Fruit fly (Drosophila melanogaster) whole organism, embryonic: ENCODE results near the gene ihog.

Experiments used
- ATbp ChIP-seq: fragments of 200-800 bp; sonication (Bioruptor generic); optimal IDR thresholded peaks from 2 replicates; lab custom pipeline; 2017; ENCODE audit warnings: missing biosample characterization, mild to moderate bottlenecking, missing genetic modification characterization, missing genetic modification reagents
- Ada2b ChIP-seq: fragments of 200-800 bp; sonication (Bioruptor generic); IDR thresholded peaks from 2 replicates; pipeline ENCODE4 v1.3.6; 2022; ENCODE audit warnings: missing biosample characterization, missing genetic modification characterization
- B-H2 ChIP-seq: fragments of 200-800 bp; sonication (Bioruptor generic); optimal IDR thresholded peaks from 2 replicates; lab custom pipeline; 2018; ENCODE audit warnings: missing biosample characterization, mild to moderate bottlenecking, missing genetic modification characterization
- CG10274 ChIP-seq: fragments of 200-800 bp; sonication (Bioruptor generic); optimal IDR thresholded peaks from 3 replicates; lab custom pipeline; 2017; ENCODE audit warnings: missing biosample characterization, mild to moderate bottlenecking, missing genetic modification characterization
- CG11456 ChIP-seq: fragments of 200-800 bp; sonication (Bioruptor generic); IDR thresholded peaks from 3 replicates; pipeline ENCODE4 v1.3.6; 2022; ENCODE audit warnings: missing biosample characterization, missing genetic modification characterization
- CG12071 ChIP-seq: fragments of 200-800 bp; sonication (Bioruptor generic); optimal IDR thresholded peaks from 3 replicates; lab custom pipeline; 2018; ENCODE audit warnings: missing biosample characterization, mild to moderate bottlenecking, missing genetic modification characterization
- CG12155 ChIP-seq: fragments of 200-800 bp; sonication (Bioruptor generic); optimal IDR thresholded peaks from 3 replicates; lab custom pipeline; 2016; ENCODE audit warnings: missing biosample characterization, missing genetic modification characterization
- CG12391 ChIP-seq: fragments of 200-800 bp; sonication (Bioruptor generic); optimal IDR thresholded peaks from 3 replicates; lab custom pipeline; 2018; ENCODE audit warnings: missing biosample characterization, mild to moderate bottlenecking, missing genetic modification characterization, moderate library complexity
- CG12942 ChIP-seq: fragments of 200-800 bp; sonication (Bioruptor generic); optimal IDR thresholded peaks from 3 replicates; lab custom pipeline; 2016; ENCODE audit warnings: missing biosample characterization, missing genetic modification characterization
- CG13287 ChIP-seq: fragments of 200-800 bp; sonication (Bioruptor generic); IDR thresholded peaks from 2 replicates; pipeline ENCODE4 v1.3.6; 2022; ENCODE audit warnings: missing biosample characterization, missing genetic modification characterization; ENCODE audit not compliant: partially characterized antibody
- CG14965 ChIP-seq: fragments of 200-800 bp; sonication (Bioruptor generic); optimal IDR thresholded peaks from 2 replicates; lab custom pipeline; 2016; ENCODE audit warnings: missing biosample characterization, missing genetic modification characterization, borderline replicate concordance
- CG16779 ChIP-seq: fragments of 200-800 bp; sonication (Bioruptor generic); IDR thresholded peaks from 2 replicates; pipeline ENCODE4 v1.3.6; 2022; ENCODE audit warnings: missing biosample characterization, missing genetic modification characterization
- CG17385 ChIP-seq: fragments of 200-800 bp; sonication (Bioruptor generic); optimal IDR thresholded peaks from 3 replicates; lab custom pipeline; 2018; ENCODE audit warnings: missing biosample characterization, mild to moderate bottlenecking, missing genetic modification characterization
- CG2712 ChIP-seq: fragments of 200-800 bp; optimal IDR thresholded peaks from 3 replicates; lab custom pipeline; 2019; ENCODE audit warnings: missing biosample characterization, mild to moderate bottlenecking, missing genetic modification characterization, moderate library complexity
- CG30431 ChIP-seq: fragments of 200-800 bp; sonication (Bioruptor generic); optimal IDR thresholded peaks from 2 replicates; lab custom pipeline; 2017; ENCODE audit warnings: missing biosample characterization, missing genetic modification characterization
- CG3065 ChIP-seq: fragments of 200-800 bp; sonication (Bioruptor generic); optimal IDR thresholded peaks from 2 replicates; lab custom pipeline; 2016; ENCODE audit warnings: missing biosample characterization, missing genetic modification characterization
- CG33213 ChIP-seq: fragments of 200-800 bp; sonication (Bioruptor generic); optimal IDR thresholded peaks from 3 replicates; lab custom pipeline; 2016; ENCODE audit warnings: missing biosample characterization, missing genetic modification characterization
- CG43689 ChIP-seq: fragments of 200-800 bp; sonication (Bioruptor generic); IDR thresholded peaks from 2 replicates; pipeline ENCODE4 v1.3.6; 2022; ENCODE audit warnings: missing biosample characterization, missing genetic modification characterization
- CG4617 ChIP-seq: fragments of 200-800 bp; sonication (Bioruptor generic); optimal IDR thresholded peaks from 3 replicates; lab custom pipeline; 2016; ENCODE audit warnings: missing biosample characterization, missing genetic modification characterization, borderline replicate concordance
- CG5245 ChIP-seq: fragments of 200-800 bp; sonication (Bioruptor generic); optimal IDR thresholded peaks from 3 replicates; lab custom pipeline; 2016; ENCODE audit warnings: missing biosample characterization, missing genetic modification characterization
- CG7372 ChIP-seq: fragments of 200-800 bp; sonication (Bioruptor generic); IDR thresholded peaks from 2 replicates; pipeline ENCODE4 v1.3.6; 2022; ENCODE audit warnings: missing biosample characterization, missing genetic modification characterization
- CG7987 ChIP-seq: fragments of 200-800 bp; sonication (Bioruptor generic); optimal IDR thresholded peaks from 2 replicates; lab custom pipeline; 2018; ENCODE audit warnings: missing biosample characterization, mild to moderate bottlenecking, missing genetic modification characterization, moderate library complexity
- CG9437 ChIP-seq: fragments of 200-800 bp; sonication (Bioruptor generic); optimal IDR thresholded peaks from 2 replicates; lab custom pipeline; 2018; ENCODE audit warnings: missing biosample characterization, mild to moderate bottlenecking, missing genetic modification characterization
- CG9932 ChIP-seq: fragments of 200-800 bp; sonication (Bioruptor generic); IDR thresholded peaks from 2 replicates; pipeline ENCODE4 v1.3.6; 2022; ENCODE audit warnings: missing biosample characterization, missing genetic modification characterization
- Deaf1 ChIP-seq: fragments of 200-800 bp; optimal IDR thresholded peaks from 3 replicates; lab custom pipeline; 2019; ENCODE audit warnings: missing biosample characterization, mild to moderate bottlenecking, missing genetic modification characterization, moderate library complexity
- Fer2 ChIP-seq: fragments of 200-800 bp; sonication (Bioruptor generic); optimal IDR thresholded peaks from 2 replicates; lab custom pipeline; 2018; ENCODE audit warnings: missing biosample characterization, mild to moderate bottlenecking, missing genetic modification characterization, moderate library complexity
- Jarid2 ChIP-seq: fragments of 200-800 bp; sonication (Bioruptor generic); optimal IDR thresholded peaks from 3 replicates; lab custom pipeline; 2017; ENCODE audit warnings: mild to moderate bottlenecking, missing biosample characterization, missing genetic modification reagents, missing genetic modification characterization
- Sin3A ChIP-seq: fragments of >200 bp; optimal IDR thresholded peaks from 2 replicates; lab custom pipeline; 2018
- Six4 ChIP-seq: fragments of 200-800 bp; sonication (Bioruptor generic); optimal IDR thresholded peaks from 2 replicates; lab custom pipeline; 2016; ENCODE audit warnings: missing biosample characterization, missing genetic modification characterization
- Usf ChIP-seq: fragments of 200-800 bp; sonication (Bioruptor generic); optimal IDR thresholded peaks from 2 replicates; lab custom pipeline; 2017; ENCODE audit warnings: missing genotype, missing biosample characterization, missing genetic modification characterization
- al ChIP-seq: fragments of 200-800 bp; sonication (Bioruptor generic); IDR thresholded peaks from 2 replicates; pipeline ENCODE4 v1.3.6; 2022; ENCODE audit warnings: missing biosample characterization, missing genetic modification characterization
- bcd ChIP-seq: fragments of 200-800 bp; sonication (Bioruptor generic); optimal IDR thresholded peaks from 2 replicates; lab custom pipeline; 2017; ENCODE audit warnings: missing biosample characterization, mild to moderate bottlenecking, missing genetic modification characterization
- bigmax ChIP-seq: fragments of 200-800 bp; sonication (Bioruptor generic); optimal IDR thresholded peaks from 2 replicates; lab custom pipeline; 2018; ENCODE audit warnings: missing biosample characterization, mild to moderate bottlenecking, missing genetic modification characterization
- br ChIP-seq: fragments of >200 bp; optimal IDR thresholded peaks from 2 replicates; lab custom pipeline; 2017
- cg ChIP-seq: fragments of 200-800 bp; sonication (Bioruptor generic); optimal IDR thresholded peaks from 3 replicates; lab custom pipeline; 2019; ENCODE audit warnings: missing biosample characterization, mild to moderate bottlenecking, missing genetic modification characterization, moderate library complexity
- croc ChIP-seq: fragments of 200-800 bp; sonication (Bioruptor generic); conservative IDR thresholded peaks from 3 replicates; pipeline ENCODE4 v1.3.6; 2022; ENCODE audit warnings: missing biosample characterization, missing genetic modification characterization
- crol ChIP-seq: fragments of 200-800 bp; sonication (Bioruptor generic); IDR thresholded peaks from 2 replicates; pipeline ENCODE4 v1.3.6; 2022; ENCODE audit warnings: missing biosample characterization, missing genetic modification characterization
- da ChIP-seq: fragments of 200-800 bp; sonication (Bioruptor generic); optimal IDR thresholded peaks from 2 replicates; lab custom pipeline; 2016; ENCODE audit warnings: missing biosample characterization, missing genetic modification characterization
- dmrt99B ChIP-seq: fragments of 200-800 bp; sonication (Bioruptor generic); optimal IDR thresholded peaks from 2 replicates; lab custom pipeline; 2018; ENCODE audit warnings: missing biosample characterization, mild to moderate bottlenecking, missing genetic modification characterization, moderate library complexity
- h ChIP-seq: fragments of >200 bp; optimal IDR thresholded peaks from 2 replicates; lab custom pipeline; 2017
- hb ChIP-seq: fragments of 200-800 bp; sonication (Bioruptor generic); IDR thresholded peaks from 3 replicates; pipeline ENCODE4 v1.3.6; 2022; ENCODE audit warnings: missing biosample characterization, missing genetic modification characterization; ENCODE audit not compliant: partially characterized antibody
- jumu ChIP-seq: fragments of 200-800 bp; sonication (Bioruptor generic); optimal IDR thresholded peaks from 3 replicates; lab custom pipeline; 2016; ENCODE audit warnings: missing biosample characterization, missing genetic modification characterization
- oc ChIP-seq: fragments of 200-800 bp; sonication (Bioruptor generic); optimal IDR thresholded peaks from 2 replicates; lab custom pipeline; 2018; ENCODE audit warnings: missing biosample characterization, mild to moderate bottlenecking, missing genetic modification characterization, moderate library complexity
- pfk ChIP-seq: fragments of 200-800 bp; sonication (Bioruptor generic); optimal IDR thresholded peaks from 2 replicates; lab custom pipeline; 2018; ENCODE audit warnings: missing biosample characterization, mild to moderate bottlenecking, missing genetic modification characterization, moderate library complexity
- pum ChIP-seq: fragments of 200-800 bp; sonication (Bioruptor generic); optimal IDR thresholded peaks from 2 replicates; lab custom pipeline; 2016; ENCODE audit warnings: missing biosample characterization, missing genetic modification characterization
- ranshi ChIP-seq: fragments of 200-800 bp; sonication (Bioruptor generic); IDR thresholded peaks from 2 replicates; pipeline ENCODE4 v1.3.6; 2022; ENCODE audit warnings: missing biosample characterization, missing genetic modification characterization
- sc ChIP-seq, 3 experiments: fragments of >200 bp in 2 of 3; fragments of 200-800 bp in 1 of 3; sonication (Bioruptor generic) in 1 of 3; optimal IDR thresholded peaks; 2 replicates in 2 of 3; 3 replicates in 1 of 3; lab custom pipeline; 2017; ENCODE audit warnings: mild to moderate bottlenecking in 1 of 3, missing biosample characterization in 1 of 3, missing genetic modification characterization in 1 of 3, missing genetic modification reagents in 1 of 3
- ttk ChIP-seq: fragments of 200-800 bp; sonication (Bioruptor generic); IDR thresholded peaks from 2 replicates; pipeline ENCODE4 v2.1.2; 2022; ENCODE audit warnings: missing biosample characterization, missing genetic modification characterization
- vnd ChIP-seq: fragments of 200-800 bp; sonication (Bioruptor generic); IDR thresholded peaks from 3 replicates; pipeline ENCODE4 v1.3.6; 2022; ENCODE audit warnings: missing biosample characterization, missing genetic modification characterization; ENCODE audit not compliant: partially characterized antibody
- wdn ChIP-seq: fragments of 200-800 bp; sonication (Bioruptor generic); IDR thresholded peaks from 2 replicates; pipeline ENCODE4 v1.3.6; 2022; ENCODE audit warnings: missing biosample characterization, missing genetic modification characterization
- zen2 ChIP-seq: fragments of 200-800 bp; sonication (Bioruptor generic); IDR thresholded peaks from 3 replicates; pipeline ENCODE4 v1.3.6; 2022; ENCODE audit warnings: missing biosample characterization, missing genetic modification characterization; ENCODE audit not compliant: partially characterized antibody

ihog gene

dm6 chr2L:6919203-6919849 is 29.3 kb downstream of the ihog start (continued):
- TF ChIP-seq al (GFP tag; lab: Robert Waterston, UW): no peak
- no peak for TF ChIP-seq dmrt99B (tag; lab: Kevin White, UChicago)
- no peak for TF ChIP-seq CG10274 (GFP tag; lab: Kevin White, UChicago)
- TF ChIP-seq CG12071 (GFP tag; lab: Kevin White, UChicago): no peak
- TF ChIP-seq CG17385 (GFP tag; lab: Kevin White, UChicago): no peak
- no peak for TF ChIP-seq B-H2 (GFP tag; lab: Kevin White, UChicago)
- peak; percentile 68 for TF ChIP-seq bigmax (GFP tag; lab: Kevin White, UChicago)
- TF ChIP-seq CG11456: no peak
- no peak for TF ChIP-seq h (lab: Kevin White, UChicago)
- no peak for TF ChIP-seq CG7372 (GFP tag; lab: Robert Waterston, UW)
- TF ChIP-seq br (lab: Kevin White, UChicago): no peak
- no peak for TF ChIP-seq CG12155 (GFP tag; lab: Kevin White, UChicago)
- no peak for TF ChIP-seq CG12942 (GFP tag; lab: Kevin White, UChicago)
- TF ChIP-seq Jarid2: no peak
- no peak for TF ChIP-seq sc (optimal IDR thresholded peaks at IDR 0.05; lab: Kevin White, UChicago)
- no peak for TF ChIP-seq sc (GFP tag; optimal IDR thresholded peaks at IDR 0.05; lab: Kevin White, UChicago)
- TF ChIP-seq Deaf1: no peak
- no peak for TF ChIP-seq Six4 (GFP tag; lab: Kevin White, UChicago)
- TF ChIP-seq vnd: no peak
- TF ChIP-seq zen2 (GFP tag; lab: Robert Waterston, UW): no peak
- TF ChIP-seq CG2712 (tag; lab: Kevin White, UChicago): peak; percentile 40
- no peak for TF ChIP-seq pfk
- TF ChIP-seq CG30431 (GFP tag; lab: Kevin White, UChicago): no peak
- no peak for TF ChIP-seq hb
- no peak for TF ChIP-seq pum
- no peak for TF ChIP-seq wdn (GFP tag; lab: Robert Waterston, UW)
- TF ChIP-seq Fer2 (tag; lab: Kevin White, UChicago): no peak
- TF ChIP-seq CG3065 (GFP tag; lab: Kevin White, UChicago): no peak
- no peak for TF ChIP-seq Usf
- no peak for TF ChIP-seq bcd
- TF ChIP-seq crol (GFP tag; lab: Robert Waterston, UW): peak; percentile 77; the same call in 1 of the 2 replicates
- TF ChIP-seq CG43689 (GFP tag; lab: Robert Waterston, UW): no peak
- no peak for TF ChIP-seq Sin3A (lab: Kevin White, UChicago)
- TF ChIP-seq CG4617 (GFP tag; lab: Kevin White, UChicago): no peak
- TF ChIP-seq CG33213: no peak
- TF ChIP-seq cg (GFP tag; lab: Kevin White, UChicago): peak; percentile 95
- TF ChIP-seq CG7987 (GFP tag; lab: Kevin White, UChicago): peak; percentile 4
- TF ChIP-seq CG5245 (GFP tag; lab: Kevin White, UChicago): no peak
- no peak for TF ChIP-seq CG14965 (GFP tag; lab: Kevin White, UChicago)
- TF ChIP-seq ranshi (GFP tag; lab: Robert Waterston, UW): no peak
- peak; percentile 10; the same call in 1 of the 2 replicates for TF ChIP-seq CG13287
- TF ChIP-seq CG12391: peak; percentile 27
- TF ChIP-seq da (GFP tag; lab: Kevin White, UChicago): no peak
- no peak for TF ChIP-seq Ada2b (GFP tag; lab: Robert Waterston, UW)
- no peak for TF ChIP-seq ATbp (GFP tag; lab: Kevin White, UChicago)
- TF ChIP-seq croc (GFP tag; lab: Robert Waterston, UW): no peak
- no peak for TF ChIP-seq CG16779
- peak; percentile 18 for TF ChIP-seq CG9437 (GFP tag; lab: Kevin White, UChicago)
- no peak for TF ChIP-seq oc
- no peak for TF ChIP-seq ttk (GFP tag; lab: Robert Waterston, UW)
- no peak for TF ChIP-seq jumu (GFP tag; lab: Kevin White, UChicago)
- TF ChIP-seq CG9932 (GFP tag; lab: Robert Waterston, UW): no peak
